Worm (Caenorhabditis elegans): Measurements from ENCODE around the gene F08A7.1.
A peak's percentile ranks its signal among the peaks of the same experiment; 100 is the strongest.

Gene F08A7.1

DNA sequence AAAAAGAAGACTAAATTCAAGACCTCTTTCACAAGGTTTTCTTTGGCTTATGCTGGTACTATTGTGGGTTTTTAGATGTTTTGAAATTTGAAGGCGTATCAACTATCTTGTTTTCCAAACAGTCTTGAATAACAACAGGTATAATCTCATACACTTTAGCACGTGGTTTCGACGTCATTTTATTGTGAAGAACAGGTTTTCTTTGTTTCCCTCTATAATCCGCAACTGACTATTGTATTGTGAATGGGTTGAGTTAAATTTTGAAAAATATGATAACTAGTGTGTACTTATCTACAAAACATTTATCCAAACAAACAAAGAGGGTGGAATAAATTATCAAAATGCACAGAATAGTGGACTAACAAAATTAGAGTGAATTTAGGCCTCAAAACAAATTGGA, 853 bp downstream of the F08A7.1 start:
- no peak for TF ChIP-seq unc-62 (GFP tag; optimal IDR thresholded peaks at IDR 0.05)

ce11 chrIV:17442503-17442902, 2.1 kb downstream of the F08A7.1 start, which contains the start of gene F11E6.11:
TSS of gene F11E6.11 (plus strand) at chrIV:17442827.
- no peak for TF ChIP-seq unc-62 (GFP tag; optimal IDR thresholded peaks at IDR 0.05)

- no peak for TF ChIP-seq unc-62 (GFP tag; optimal IDR thresholded peaks at IDR 0.05)
These were observed 7.9 kb downstream of the F08A7.1 start for ce11 chrIV:17448319-17448718.

- no peak for TF ChIP-seq unc-62 (GFP tag; optimal IDR thresholded peaks at IDR 0.05)
These were observed 10.0 kb downstream of the F08A7.1 start, which contains the start of gene F11E6.8 for ce11 chrIV:17450443-17450842. TSS of gene F11E6.8 (minus strand) at chrIV:17450543.

ce11 chrIV:17453200-17453599, 12.8 kb downstream of the F08A7.1 start:
- TF ChIP-seq unc-62 (GFP tag; optimal IDR thresholded peaks at IDR 0.05): no peak

DNA sequence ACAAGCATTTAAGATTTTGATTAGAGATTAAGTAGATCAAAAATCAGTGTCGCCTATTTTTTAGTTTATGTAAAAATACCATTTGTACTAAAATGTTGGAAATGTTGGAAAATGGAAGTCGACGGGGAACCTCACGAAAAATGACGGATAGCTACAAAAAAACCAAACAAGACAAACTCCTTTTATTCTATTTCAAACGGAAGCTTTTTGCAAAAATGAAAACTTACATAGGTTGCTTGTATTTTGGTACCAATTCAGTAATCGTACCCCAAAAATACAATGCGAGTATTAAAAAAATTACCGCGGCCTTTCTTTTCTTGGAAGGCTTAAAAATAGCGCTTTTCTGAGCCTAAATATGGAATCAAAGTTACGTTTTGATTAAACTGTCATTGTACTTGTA, 13.6 kb downstream of the F08A7.1 start:
- TF ChIP-seq unc-62 (GFP tag; optimal IDR thresholded peaks at IDR 0.05): no peak

DNA sequence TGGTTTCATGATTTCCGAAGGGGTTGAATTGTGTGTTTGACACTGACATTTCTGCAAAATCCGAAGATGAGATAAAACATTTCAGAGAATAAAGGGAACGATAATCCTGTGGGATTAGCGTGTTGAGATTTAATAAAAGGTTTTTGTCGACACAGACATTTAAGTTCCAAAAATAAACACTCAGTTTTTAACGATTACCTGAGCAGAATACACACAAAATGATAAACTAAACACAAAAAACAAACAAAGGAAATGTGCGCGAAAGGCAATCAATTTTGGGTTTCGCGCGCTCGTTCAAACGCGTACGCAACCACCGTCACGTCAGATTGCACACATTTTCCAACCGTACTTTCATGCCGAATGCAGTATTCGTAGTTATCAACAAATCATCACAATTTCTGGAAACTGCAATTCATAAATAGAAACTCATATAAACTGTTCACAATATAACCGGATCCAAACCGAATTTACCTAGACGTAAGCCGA, 20.9 kb downstream of the F08A7.1 start, which contains the start of gene rif-1.1:
rif-1.1 (minus strand) TSS at position 51 of the 486 bp plus-strand sequence.
- no peak for TF ChIP-seq unc-62 (GFP tag; optimal IDR thresholded peaks at IDR 0.05)

- no peak for TF ChIP-seq unc-62 (GFP tag; optimal IDR thresholded peaks at IDR 0.05)
These were observed 22.8 kb downstream of the F08A7.1 start, which contains the start of gene F11E6.10 for ce11 chrIV:17463108-17463608. TSS of gene F11E6.10 (minus strand) at chrIV:17463158.

DNA sequence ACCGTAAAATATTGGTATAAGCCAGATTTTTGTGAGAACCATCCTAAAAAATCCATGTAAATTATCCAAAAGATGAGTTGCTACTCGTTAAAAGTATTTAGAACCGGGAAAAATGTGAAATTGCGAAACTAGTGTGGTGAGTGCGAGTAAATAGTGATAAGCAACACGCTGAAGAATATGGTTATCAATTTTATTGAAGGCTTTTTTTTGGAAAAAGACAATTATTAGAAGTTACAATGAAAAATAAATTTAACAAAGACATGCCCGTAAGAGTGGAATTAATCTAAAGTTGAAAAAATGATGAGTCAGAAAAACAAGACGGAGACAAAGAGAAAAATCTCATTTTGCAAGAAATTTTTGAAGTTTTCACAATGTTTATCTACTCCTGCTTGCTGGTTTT, 25.5 kb downstream of the F08A7.1 start, which contains the start of gene F11E6.6:
F11E6.6 (minus strand) TSS at position 101 of the 400 bp plus-strand sequence.
- no peak for TF ChIP-seq unc-62 (GFP tag; optimal IDR thresholded peaks at IDR 0.05)

ce11 chrIV:17467325-17467724, 26.9 kb downstream of the F08A7.1 start, which contains the start of gene elo-2:
TSS of gene elo-2 (minus strand) at chrIV:17467408.
- TF ChIP-seq unc-62 (GFP tag; optimal IDR thresholded peaks at IDR 0.05): no peak

DNA sequence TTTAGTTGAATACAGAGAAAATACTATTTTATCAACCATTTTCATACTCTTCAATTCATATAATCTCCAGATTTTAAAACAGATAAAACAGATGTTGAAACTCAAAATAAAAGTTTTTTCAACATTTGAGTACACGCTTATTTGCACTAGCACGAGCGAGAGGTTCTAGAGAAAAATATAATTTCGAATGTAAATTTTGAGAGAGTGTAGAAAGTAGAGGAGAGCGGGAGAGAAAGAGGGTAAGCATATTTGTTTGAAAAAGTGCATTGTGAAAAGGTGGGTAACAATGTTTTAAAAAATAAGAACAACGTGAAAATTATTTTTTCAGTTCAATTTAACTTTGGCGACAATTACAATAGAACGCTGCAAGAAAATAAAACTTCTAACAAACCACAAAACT, 27.4 kb downstream of the F08A7.1 start:
- no peak for TF ChIP-seq unc-62 (GFP tag; optimal IDR thresholded peaks at IDR 0.05)

- TF ChIP-seq unc-62 (GFP tag; optimal IDR thresholded peaks at IDR 0.05): no peak
These were observed 29.7 kb downstream of the F08A7.1 start, which contains the start of gene F11E6.4 for ce11 chrIV:17470096-17470602. TSS of gene F11E6.4 (minus strand) at chrIV:17470354.

DNA sequence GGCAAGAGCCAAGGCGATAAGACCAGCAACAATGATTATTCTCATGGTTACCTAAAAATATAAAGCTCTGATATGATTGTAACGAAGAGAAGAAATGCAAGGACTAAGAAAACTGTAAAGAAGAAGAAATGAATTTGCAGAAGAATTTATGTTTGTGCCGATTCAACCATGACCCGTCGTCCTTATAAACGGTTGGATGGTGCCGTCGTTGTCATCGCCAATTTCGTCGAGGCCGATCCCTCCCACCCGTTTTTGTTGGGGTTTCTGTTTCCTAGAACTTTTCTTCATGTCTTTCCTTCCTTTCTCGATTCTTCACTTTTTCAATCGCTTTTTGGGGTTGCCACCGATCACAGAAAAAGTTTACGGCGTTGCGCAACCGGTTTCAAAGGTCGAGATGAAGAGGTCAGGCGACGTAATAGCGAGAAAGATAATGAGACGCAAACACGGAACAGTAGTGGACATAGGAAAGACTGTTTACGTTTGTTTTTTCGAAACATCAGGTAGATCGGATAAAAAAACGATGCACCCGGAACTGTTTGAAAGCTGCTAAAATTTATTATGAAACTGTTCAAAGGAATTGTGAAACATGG, 31.6 kb downstream of the F08A7.1 start, which contains the start of gene epic-1:
epic-1 (minus strand) TSS at position 51 of the 590 bp plus-strand sequence.
- TF ChIP-seq unc-62 (GFP tag; optimal IDR thresholded peaks at IDR 0.05): peak; percentile 1

ce11 chrIV:17473034-17473433, 32.6 kb downstream of the F08A7.1 start, which contains the start of gene gba-3:
TSS of gene gba-3 (plus strand) at chrIV:17473334.
- no peak for TF ChIP-seq unc-62 (GFP tag; optimal IDR thresholded peaks at IDR 0.05)

DNA sequence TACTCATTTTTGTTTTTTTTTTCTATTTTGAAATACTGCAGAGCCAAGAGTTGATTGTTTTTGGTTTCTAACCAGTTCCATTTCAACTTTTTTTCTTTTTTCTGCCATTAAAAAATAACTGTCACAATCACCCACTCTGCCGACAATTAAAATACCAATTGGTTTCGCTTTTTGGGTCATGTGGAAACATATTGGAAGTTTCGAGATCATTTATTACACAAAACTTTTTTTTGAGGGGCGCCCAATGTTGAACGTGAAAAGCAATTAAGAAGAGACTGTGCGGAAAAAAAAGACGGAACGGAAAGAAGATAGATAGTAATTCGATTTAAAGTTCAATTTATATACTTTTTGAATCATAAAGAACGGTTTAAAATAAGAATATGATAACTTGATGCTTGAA, 33.6 kb downstream of the F08A7.1 start:
- TF ChIP-seq unc-62 (GFP tag; optimal IDR thresholded peaks at IDR 0.05): no peak

DNA sequence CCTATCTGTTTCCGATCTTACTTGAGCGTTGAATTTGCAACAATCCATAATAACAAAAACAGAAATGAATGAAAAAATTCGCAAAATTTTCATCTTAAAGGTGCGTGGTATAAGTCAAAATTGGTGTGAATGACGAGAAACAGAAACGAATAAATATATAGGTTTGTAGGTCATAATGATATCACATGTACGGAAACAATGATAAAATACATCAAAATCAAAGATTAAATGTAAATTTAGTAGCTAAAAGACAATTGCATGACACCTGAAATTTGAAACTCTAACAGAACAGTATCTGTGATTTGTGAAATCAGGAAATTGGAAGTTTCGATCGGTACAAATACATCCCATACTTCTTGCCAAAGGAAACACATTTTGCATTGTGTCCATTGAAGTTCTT, 34.8 kb downstream of the F08A7.1 start, which contains the start of gene F11E6.9:
F11E6.9 (minus strand) TSS at position 101 of the 400 bp plus-strand sequence.
- no peak for TF ChIP-seq unc-62 (GFP tag; optimal IDR thresholded peaks at IDR 0.05)

ce11 chrIV:17475743-17476142, 35.3 kb downstream of the F08A7.1 start, which contains the start of gene grl-24:
TSS of gene grl-24 (minus strand) at chrIV:17475843.
- TF ChIP-seq unc-62 (GFP tag; optimal IDR thresholded peaks at IDR 0.05): no peak

Data from whole organism, dauer.